Worm (Caenorhabditis elegans) whole organism, mixed stage, embryonic: ENCODE data around the gene epic-2.

Source experiments
- M03D4.4 ChIP-seq: sonication (generic microtip); optimal IDR thresholded peaks from 2 replicates; lab custom pipeline; 2017; ENCODE audit warnings: mild to moderate bottlenecking, missing genetic modification characterization, missing compliant biosample characterization
- bed-3 ChIP-seq: fragments of 200-800 bp; sonication (Bioruptor generic); optimal IDR thresholded peaks from 3 replicates; lab custom pipeline; 2018; ENCODE audit warnings: mild to moderate bottlenecking, missing genetic modification characterization, moderate library complexity, missing compliant biosample characterization
- blmp-1 ChIP-seq: fragments of 150-350 bp; optimal IDR thresholded peaks from 2 replicates; lab custom pipeline; 2014; ENCODE audit warnings: missing biosample characterization, missing genetic modification characterization
- ceh-39 ChIP-seq: fragments of 150-350 bp; optimal IDR thresholded peaks from 2 replicates; lab custom pipeline; 2014; ENCODE audit warnings: missing biosample characterization, missing genetic modification characterization
- ceh-43 ChIP-seq: fragments of 200-800 bp; sonication (Bioruptor generic); optimal IDR thresholded peaks from 2 replicates; lab custom pipeline; 2018; ENCODE audit warnings: mild to moderate bottlenecking, missing genetic modification characterization, moderate library complexity, missing compliant biosample characterization
- ceh-83 ChIP-seq: fragments of 200-800 bp; sonication (Bioruptor generic); optimal IDR thresholded peaks from 2 replicates; lab custom pipeline; 2018; ENCODE audit warnings: mild to moderate bottlenecking, missing genetic modification characterization, missing compliant biosample characterization
- ces-1 ChIP-seq: fragments of 150-350 bp; optimal IDR thresholded peaks from 2 replicates; lab custom pipeline; 2014; ENCODE audit warnings: missing biosample characterization, missing genetic modification reagents, missing genetic modification characterization
- cnd-1 ChIP-seq: fragments of 200-800 bp; sonication (Bioruptor generic); optimal IDR thresholded peaks from 2 replicates; lab custom pipeline; 2018; ENCODE audit warnings: mild to moderate bottlenecking, missing genetic modification characterization, missing compliant biosample characterization
- drap-1 ChIP-seq: fragments of 200-800 bp; sonication (Bioruptor generic); optimal IDR thresholded peaks from 3 replicates; lab custom pipeline; 2018; ENCODE audit warnings: mild to moderate bottlenecking, missing genetic modification characterization, missing compliant biosample characterization
- elt-1 ChIP-seq: sonication (generic microtip); optimal IDR thresholded peaks from 2 replicates; lab custom pipeline; 2017; ENCODE audit warnings: missing genetic modification characterization, mild to moderate bottlenecking, missing compliant biosample characterization, antibody characterized with exemption, moderate library complexity, borderline replicate concordance; ENCODE audit not compliant: insufficient read depth
- elt-3 ChIP-seq: fragments of 150-350 bp; optimal IDR thresholded peaks from 2 replicates; lab custom pipeline; 2014; ENCODE audit warnings: missing biosample characterization, missing genetic modification characterization
- flh-1 ChIP-seq: fragments of 200-800 bp; sonication (Bioruptor generic); optimal IDR thresholded peaks from 2 replicates; lab custom pipeline; 2018; ENCODE audit warnings: mild to moderate bottlenecking, missing genetic modification characterization, moderate library complexity, missing compliant biosample characterization
- ham-2 ChIP-seq: fragments of 200-800 bp; sonication (Bioruptor generic); optimal IDR thresholded peaks from 2 replicates; lab custom pipeline; 2018; ENCODE audit warnings: mild to moderate bottlenecking, missing genetic modification characterization, missing compliant biosample characterization
- hlh-1 ChIP-seq: fragments of 150-350 bp; optimal IDR thresholded peaks from 2 replicates; lab custom pipeline; 2014; ENCODE audit warnings: missing biosample characterization, missing genetic modification reagents, missing genetic modification characterization
- lin-13 ChIP-seq: fragments of 150-350 bp; optimal IDR thresholded peaks from 2 replicates; lab custom pipeline; 2014; ENCODE audit warnings: missing biosample characterization, missing genetic modification characterization
- lin-32 ChIP-seq: fragments of 200-800 bp; sonication (Bioruptor generic); optimal IDR thresholded peaks from 2 replicates; lab custom pipeline; 2018; ENCODE audit warnings: mild to moderate bottlenecking, missing genetic modification characterization, missing compliant biosample characterization
- lsy-2 ChIP-seq: fragments of 150-350 bp; optimal IDR thresholded peaks from 2 replicates; lab custom pipeline; 2014; ENCODE audit warnings: missing biosample characterization, missing genetic modification characterization
- mab-5 ChIP-seq: fragments of 150-350 bp; optimal IDR thresholded peaks from 2 replicates; lab custom pipeline; 2014; ENCODE audit warnings: missing biosample characterization, missing genetic modification characterization
- mep-1 ChIP-seq: fragments of 150-350 bp; optimal IDR thresholded peaks from 2 replicates; lab custom pipeline; 2017; ENCODE audit warnings: missing biosample characterization, missing genetic modification reagents, missing genetic modification characterization, inconsistent platforms
- mls-2 ChIP-seq: sonication (generic microtip); optimal IDR thresholded peaks from 2 replicates; lab custom pipeline; 2016; ENCODE audit warnings: mild to moderate bottlenecking, missing genetic modification characterization, moderate library complexity, missing compliant biosample characterization
- nhr-12 ChIP-seq: fragments of 150-350 bp; optimal IDR thresholded peaks from 2 replicates; lab custom pipeline; 2014; ENCODE audit warnings: missing biosample characterization, missing genetic modification characterization
- nhr-2 ChIP-seq: fragments of 150-350 bp; optimal IDR thresholded peaks from 2 replicates; lab custom pipeline; 2014; ENCODE audit warnings: missing biosample characterization, missing genetic modification characterization
- nhr-237 ChIP-seq: fragments of 150-350 bp; optimal IDR thresholded peaks from 2 replicates; lab custom pipeline; 2014; ENCODE audit warnings: missing biosample characterization, missing genetic modification characterization
- nhr-28 ChIP-seq: fragments of 150-350 bp; optimal IDR thresholded peaks from 2 replicates; lab custom pipeline; 2014; ENCODE audit warnings: missing biosample characterization, missing genetic modification characterization
- nhr-76 ChIP-seq: sonication (generic microtip); optimal IDR thresholded peaks from 2 replicates; lab custom pipeline; 2017; ENCODE audit warnings: missing biosample characterization, missing genetic modification characterization
- pha-4 ChIP-seq: fragments of 150-350 bp; optimal IDR thresholded peaks from 2 replicates; lab custom pipeline; 2018; ENCODE audit warnings: missing biosample characterization, missing genetic modification reagents, missing genetic modification characterization
- sem-2 ChIP-seq: fragments of 200-800 bp; sonication (Bioruptor generic); optimal IDR thresholded peaks from 2 replicates; lab custom pipeline; 2018; ENCODE audit warnings: mild to moderate bottlenecking, missing genetic modification characterization, missing compliant biosample characterization
- sptf-1 ChIP-seq: sonication (generic microtip); optimal IDR thresholded peaks from 2 replicates; lab custom pipeline; 2017; ENCODE audit warnings: mild to moderate bottlenecking, missing genetic modification characterization, moderate library complexity, missing compliant biosample characterization
- unc-120 ChIP-seq: sonication (generic microtip); optimal IDR thresholded peaks from 2 replicates; lab custom pipeline; 2017; ENCODE audit warnings: missing genetic modification characterization, missing compliant biosample characterization; ENCODE audit not compliant: poor library complexity, severe bottlenecking
- unc-39 ChIP-seq: fragments of 150-350 bp; optimal IDR thresholded peaks from 2 replicates; lab custom pipeline; 2014; ENCODE audit warnings: missing biosample characterization, missing genetic modification characterization
- unc-62 ChIP-seq: fragments of 150-350 bp; optimal IDR thresholded peaks from 2 replicates; lab custom pipeline; 2014; ENCODE audit warnings: missing biosample characterization, missing genetic modification reagents, missing genetic modification characterization

epic-2 gene

ce11 chrIV:1725888-1726287 is 5.3 kb downstream of the epic-2 start, which contains the start of gene K08D12.8:
K08D12.8 (plus strand) TSS chrIV:1726188.
- TF ChIP-seq nhr-2 (tag; lab: Kevin White, UChicago) (no peak), ces-1 (GFP tag; lab: Kevin White, UChicago) (no peak)

ce11 chrIV:1727538-1728072 is 7.0 kb downstream of the epic-2 start:
- TF ChIP-seq elt-1 (tag; lab: Kevin White, UChicago) (no peak), unc-62 (GFP tag; lab: Kevin White, UChicago) (no peak), lin-32 (GFP tag; lab: Kevin White, UChicago) (no peak), sptf-1 (no peak), cnd-1 (tag; lab: Kevin White, UChicago) (no peak), nhr-76 (tag; lab: Kevin White, UChicago) (no peak)

ce11 chrIV:1738324-1738730 is 17.7 kb downstream of the epic-2 start:
- TF ChIP-seq lsy-2 (tag; lab: Kevin White, UChicago) (no peak), mep-1 (tag; lab: Kevin White, UChicago) (peak; percentile 15), lin-13 (peak; percentile 50), mls-2 (tag; lab: Kevin White, UChicago) (peak; percentile 40), hlh-1 (tag; lab: Kevin White, UChicago) (no peak), unc-120 (tag; lab: Kevin White, UChicago) (no peak), cnd-1 (tag; lab: Kevin White, UChicago) (no peak), blmp-1 (tag; lab: Kevin White, UChicago) (no peak), nhr-76 (tag; lab: Kevin White, UChicago) (no peak), drap-1 (no peak), ceh-43 (GFP tag; lab: Kevin White, UChicago) (no peak), elt-3 (no peak), ham-2 (GFP tag; lab: Kevin White, UChicago) (no peak), M03D4.4 (tag; lab: Kevin White, UChicago) (peak; percentile 41), nhr-2 (tag; lab: Kevin White, UChicago) (no peak), nhr-237 (tag; lab: Kevin White, UChicago) (peak; percentile 5), unc-62 (GFP tag; lab: Kevin White, UChicago) (no peak), mab-5 (tag; lab: Kevin White, UChicago) (no peak), nhr-12 (tag; lab: Kevin White, UChicago) (no peak), sptf-1 (peak; percentile 59), flh-1 (no peak), pha-4 (tag; lab: Kevin White, UChicago) (peak; percentile 1), bed-3 (GFP tag; lab: Kevin White, UChicago) (no peak), ceh-39 (tag; lab: Kevin White, UChicago) (no peak), ces-1 (GFP tag; lab: Kevin White, UChicago) (no peak), nhr-28 (tag; lab: Kevin White, UChicago) (no peak), unc-39 (tag; lab: Kevin White, UChicago) (no peak), ceh-83 (GFP tag; lab: Kevin White, UChicago) (peak; percentile 45)

ce11 chrIV:1738892-1739291 is 18.3 kb downstream of the epic-2 start:
- TF ChIP-seq nhr-76 (tag; lab: Kevin White, UChicago): no peak
- TF ChIP-seq mep-1 (tag; lab: Kevin White, UChicago): no peak
- no peak for TF ChIP-seq nhr-12 (tag; lab: Kevin White, UChicago)
- no peak for TF ChIP-seq mls-2 (tag; lab: Kevin White, UChicago)
- TF ChIP-seq pha-4 (tag; lab: Kevin White, UChicago): no peak
- no peak for TF ChIP-seq sem-2 (GFP tag; lab: Kevin White, UChicago)
- no peak for TF ChIP-seq nhr-2 (tag; lab: Kevin White, UChicago)
- TF ChIP-seq lin-13: no peak
- TF ChIP-seq unc-62 (GFP tag; lab: Kevin White, UChicago): no peak
